Fruit fly (Drosophila melanogaster): ENCODE measurements around the gene yata.

The yata gene

dm6 chr3R:29724745-29725144 is 24.3 kb upstream of the yata start, which contains the start of the genes Naa40 and CG18731 (continued):
- TF ChIP-seq nmo (GFP tag; optimal IDR thresholded peaks at IDR 0.05) (no peak), ind (GFP tag; optimal IDR thresholded peaks at IDR 0.05) (no peak), Doc3 (GFP tag; IDR thresholded peaks at IDR 0.05; ENCODE audit: partially characterized antibody) (peak; percentile 63), CG7271 (tag; optimal IDR thresholded peaks at IDR 0.05) (no peak), Dip3 (GFP tag; optimal IDR thresholded peaks at IDR 0.05) (no peak), CG4282 (GFP tag; optimal IDR thresholded peaks at IDR 0.05) (no peak), CG6813 (GFP tag; optimal IDR thresholded peaks at IDR 0.05) (no peak), NfI (GFP tag; optimal IDR thresholded peaks at IDR 0.05) (no peak), CG8478 (optimal IDR thresholded peaks at IDR 0.05) (no peak), Bgb (GFP tag; IDR thresholded peaks at IDR 0.05; ENCODE audit: partially characterized antibody) (peak; percentile 71), HLH3B (GFP tag; IDR thresholded peaks at IDR 0.05) (no peak), hbn (GFP tag; IDR thresholded peaks at IDR 0.05; ENCODE audit: partially characterized antibody) (peak; percentile 68), zen (tag; optimal IDR thresholded peaks at IDR 0.05) (no peak), Xrp1 (GFP tag; IDR thresholded peaks at IDR 0.05) (no peak), CG8089 (GFP tag; optimal IDR thresholded peaks at IDR 0.05) (no peak), Mes4 (GFP tag; optimal IDR thresholded peaks at IDR 0.05) (no peak), CG34422 (GFP tag; IDR thresholded peaks at IDR 0.05) (peak; percentile 36; the same call in 1 of the 3 replicates), CG11504 (tag; optimal IDR thresholded peaks at IDR 0.05) (no peak), CG17829 (tag; optimal IDR thresholded peaks at IDR 0.05) (no peak), Atf3 (GFP tag; optimal IDR thresholded peaks at IDR 0.05) (no peak), MBD-R2 (GFP tag; IDR thresholded peaks at IDR 0.05) (peak; percentile 75), lilli (GFP tag; optimal IDR thresholded peaks at IDR 0.05) (no peak), fd96Cb (tag; optimal IDR thresholded peaks at IDR 0.05) (no peak), CG14710 (tag; optimal IDR thresholded peaks at IDR 0.05) (peak; percentile 7), fru (optimal IDR thresholded peaks at IDR 0.05) (no peak), CG11247 (GFP tag; IDR thresholded peaks at IDR 0.05) (no peak), YL-1 (GFP tag; optimal IDR thresholded peaks at IDR 0.05) (peak; percentile 6), Fer1 (GFP tag; optimal IDR thresholded peaks at IDR 0.05) (no peak), bbx (GFP tag; IDR thresholded peaks at IDR 0.05; ENCODE audit: partially characterized antibody) (peak; percentile 71), CG4707 (GFP tag; optimal IDR thresholded peaks at IDR 0.05) (no peak), CG12659 (GFP tag; optimal IDR thresholded peaks at IDR 0.05) (no peak), CG11456 (GFP tag; IDR thresholded peaks at IDR 0.05) (no peak), Hand (GFP tag; optimal IDR thresholded peaks at IDR 0.05) (no peak), gfzf (GFP tag; optimal IDR thresholded peaks at IDR 0.05) (peak; percentile 77), CG3065 (GFP tag; optimal IDR thresholded peaks at IDR 0.05) (no peak), CG4360 (GFP tag; IDR thresholded peaks at IDR 0.05) (no peak), CrebB (tag; optimal IDR thresholded peaks at IDR 0.05) (no peak), CoRest (tag; optimal IDR thresholded peaks at IDR 0.05) (peak; percentile 11), dmrt99B (tag; optimal IDR thresholded peaks at IDR 0.05) (no peak), kni (GFP tag; optimal IDR thresholded peaks at IDR 0.05) (no peak), Dref (GFP tag; IDR thresholded peaks at IDR 0.05) (peak; percentile 71), CG7963 (GFP tag; IDR thresholded peaks at IDR 0.05; ENCODE audit: partially characterized antibody) (0 out of 3 replicates have a peak, but pooled peaks have one; percentile 47), CG9932 (GFP tag; IDR thresholded peaks at IDR 0.05) (peak; percentile 55), CG14050 (GFP tag; IDR thresholded peaks at IDR 0.05) (no peak), CG4617 (GFP tag; optimal IDR thresholded peaks at IDR 0.05; ENCODE audit: borderline replicate concordance) (peak; percentile 25), Hr51 (GFP tag; optimal IDR thresholded peaks at IDR 0.05) (no peak), CG2129 (GFP tag; IDR thresholded peaks at IDR 0.05; ENCODE audit: partially characterized antibody) (peak; percentile 48; the same call in 1 of the 2 replicates), sug (tag; optimal IDR thresholded peaks at IDR 0.05) (no peak), btn (GFP tag; optimal IDR thresholded peaks at IDR 0.05) (no peak), CG1647 (GFP tag; optimal IDR thresholded peaks at IDR 0.05) (no peak), Ssrp (tag; optimal IDR thresholded peaks at IDR 0.05) (no peak)

All from whole organism, embryonic.